Worm (Caenorhabditis elegans) whole organism, young adult: Measurements from ENCODE around the gene sul-2.

ENCODE experiments used
- ama-1 ChIP-seq, 3 experiments: fragments of 150-350 bp in 1 of 3; sonication (generic microtip) in 2 of 3; optimal IDR thresholded peaks; 2 replicates each; lab custom pipeline; 2014 to 2018; ENCODE audit warnings: missing biosample characterization in 2 of 3, missing genetic modification characterization in 2 of 3, missing genetic modification reagents in 2 of 3
- rcor-1 ChIP-seq: fragments of 200-800 bp; sonication (Bioruptor generic); IDR thresholded peaks from 2 replicates; pipeline ENCODE4 v1.3.6; 2022; ENCODE audit warnings: missing genetic modification reagents, missing genetic modification characterization, missing compliant biosample characterization

DNA sequence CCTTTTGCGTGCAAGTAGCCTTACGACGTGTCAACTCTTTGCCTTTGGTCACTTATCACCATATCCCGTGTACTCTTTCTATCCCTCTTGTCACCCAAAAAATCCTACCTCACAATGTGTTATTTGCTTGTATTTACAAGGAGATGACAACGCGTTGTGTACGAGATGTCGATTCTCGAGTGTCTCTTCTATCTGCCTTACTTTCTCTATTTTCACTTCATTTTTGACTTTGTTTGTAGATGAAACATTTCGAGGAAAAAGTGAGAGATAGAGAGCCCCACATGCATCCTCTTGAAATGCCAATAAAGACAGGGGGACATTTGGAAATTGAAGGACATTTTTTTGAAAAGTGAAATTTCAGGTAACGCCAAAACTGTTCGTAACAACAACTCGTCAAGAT is 46.7 kb upstream of the sul-2 start:
- TF ChIP-seq rcor-1 (GFP tag; lab: Robert Waterston, UW): no peak
- TF ChIP-seq ama-1 (optimal IDR thresholded peaks at IDR 0.05; lab: Kevin White, UChicago): no peak
- no peak for TF ChIP-seq ama-1 (GFP tag; optimal IDR thresholded peaks at IDR 0.05; lab: Kevin White, UChicago)
